Worm (Caenorhabditis elegans): ENCODE data around the gene abu-5.
A peak's percentile ranks its signal among the peaks of the same experiment; 100 is the strongest.
"Not testable (repeated sequence)": the region's sequence is repeated elsewhere in the genome, so short reads cannot be mapped to it uniquely, and the experiment has no call there.

abu-5 gene

ce11 chrIV:15572106-15572505 is 18.4 kb upstream of the abu-5 start:
- TF ChIP-seq che-1 (tag; optimal IDR thresholded peaks at IDR 0.05): no peak

DNA sequence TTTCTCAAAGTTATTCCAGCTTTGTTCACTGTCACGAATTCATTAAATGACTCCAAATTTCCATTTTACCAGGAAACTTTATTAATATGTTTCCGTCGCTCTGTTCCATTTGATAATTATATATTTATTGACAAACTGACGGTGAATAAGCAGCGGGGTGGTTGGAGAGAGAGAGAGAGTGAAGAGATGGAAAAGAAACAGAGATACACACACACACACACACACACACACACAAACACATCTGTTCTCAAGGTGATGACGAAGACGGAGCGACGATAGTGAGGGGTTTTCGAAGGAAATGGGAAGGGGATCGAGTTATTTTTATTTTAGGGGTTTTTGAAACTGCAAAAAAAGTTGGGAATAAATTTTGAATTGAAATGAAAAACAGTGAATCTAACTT is 16.6 kb upstream of the abu-5 start:
- TF ChIP-seq unc-42 (tag; optimal IDR thresholded peaks at IDR 0.05) (peak; percentile 29), tbx-7 (tag; optimal IDR thresholded peaks at IDR 0.05) (no peak), pax-1 (tag; optimal IDR thresholded peaks at IDR 0.05) (peak; percentile 36), tbx-2 (tag; optimal IDR thresholded peaks at IDR 0.05) (peak; percentile 21), pag-3 (tag; optimal IDR thresholded peaks at IDR 0.05; ENCODE audit: borderline replicate concordance) (no peak), ceh-31 (tag; optimal IDR thresholded peaks at IDR 0.05) (peak; percentile 28), ztf-16 (tag; optimal IDR thresholded peaks at IDR 0.05) (no peak), nfya-1 (tag; optimal IDR thresholded peaks at IDR 0.05) (peak; percentile 74), elt-2 (tag; optimal IDR thresholded peaks at IDR 0.05) (peak; percentile 37), hlh-8 (tag; optimal IDR thresholded peaks at IDR 0.05) (peak; percentile 26)

DNA sequence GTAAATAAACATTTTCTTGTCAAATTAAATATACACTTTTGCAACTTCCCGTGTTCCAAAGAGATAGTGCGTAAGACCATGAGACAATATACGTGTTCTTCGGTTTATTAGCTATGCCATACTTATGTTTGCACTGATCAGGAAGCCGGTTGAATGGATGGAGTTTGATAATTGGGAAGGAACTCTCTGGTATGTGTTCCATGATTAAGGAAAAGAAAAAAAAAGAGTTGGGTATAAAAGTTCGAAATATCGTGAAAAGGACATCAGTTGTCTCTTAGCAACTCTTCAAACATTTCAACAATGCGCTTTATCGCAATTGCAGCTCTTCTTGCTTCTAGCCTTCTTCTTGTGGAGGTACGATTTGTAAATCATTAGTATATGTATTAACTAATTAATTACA is 11.7 kb upstream of the abu-5 start, which contains the start of gene pqn-76:
TSS of gene pqn-76 (plus strand) at position 301 of the 400 bp plus-strand sequence.
- not testable (repeated sequence) for TF ChIP-seq madf-2 (tag; optimal IDR thresholded peaks at IDR 0.05); hlh-13 (GFP tag; optimal IDR thresholded peaks at IDR 0.05); ceh-14 (tag; optimal IDR thresholded peaks at IDR 0.05)

ce11 chrIV:15583620-15584019 is 6.9 kb upstream of the abu-5 start, which contains the start of gene Y105C5A.508:
Gene Y105C5A.508 (plus strand): TSS chrIV:15583920.
- no peak for TF ChIP-seq ama-1 (optimal IDR thresholded peaks at IDR 0.05)
- TF ChIP-seq sdc-2 (tag; optimal IDR thresholded peaks at IDR 0.05): no peak
- TF ChIP-seq pha-2 (tag; optimal IDR thresholded peaks at IDR 0.05): no peak
- no peak for TF ChIP-seq ztf-16 (tag; optimal IDR thresholded peaks at IDR 0.05)
- no peak for TF ChIP-seq unc-42 (tag; optimal IDR thresholded peaks at IDR 0.05)
- no peak for TF ChIP-seq hlh-13 (GFP tag; optimal IDR thresholded peaks at IDR 0.05)
- TF ChIP-seq ahr-1 (tag; optimal IDR thresholded peaks at IDR 0.05): no peak
- TF ChIP-seq ceh-14 (tag; optimal IDR thresholded peaks at IDR 0.05): no peak
- no peak for TF ChIP-seq tbx-2 (tag; optimal IDR thresholded peaks at IDR 0.05)
- no peak for TF ChIP-seq eyg-1 (tag; optimal IDR thresholded peaks at IDR 0.05)
- no peak for TF ChIP-seq sox-4 (tag; optimal IDR thresholded peaks at IDR 0.05)
- no peak for TF ChIP-seq K09A11.1 (tag; optimal IDR thresholded peaks at IDR 0.05; ENCODE audit: insufficient read depth)
- no peak for TF ChIP-seq pag-3 (tag; optimal IDR thresholded peaks at IDR 0.05; ENCODE audit: borderline replicate concordance)
- TF ChIP-seq gmeb-2 (tag; optimal IDR thresholded peaks at IDR 0.05): no peak
- no peak for TF ChIP-seq hlh-6 (tag; optimal IDR thresholded peaks at IDR 0.05)

DNA sequence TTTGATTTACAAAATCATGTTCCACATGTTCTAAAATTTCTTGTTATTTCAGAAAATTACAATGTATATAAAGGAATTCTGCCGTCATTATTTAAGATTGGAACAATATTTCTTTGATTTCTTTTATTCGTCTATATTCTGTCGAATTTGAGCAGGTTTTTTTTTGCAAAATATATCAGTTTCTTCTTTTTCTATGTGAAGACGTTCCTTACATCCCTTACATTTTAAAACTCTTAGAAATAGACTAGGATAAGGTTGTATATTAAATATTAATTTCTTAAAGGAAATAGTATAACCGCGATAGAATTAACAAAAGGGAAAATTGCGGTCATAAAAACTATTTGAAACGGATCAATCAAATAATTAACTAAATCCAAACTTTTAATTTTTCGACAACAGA is 1.6 kb upstream of the abu-5 start:
- TF ChIP-seq unc-55 (GFP tag; optimal IDR thresholded peaks at IDR 0.05) (no peak), tbx-2 (tag; optimal IDR thresholded peaks at IDR 0.05) (no peak), ceh-19 (GFP tag; optimal IDR thresholded peaks at IDR 0.05) (no peak), hlh-13 (GFP tag; optimal IDR thresholded peaks at IDR 0.05) (no peak), ceh-9 (tag; optimal IDR thresholded peaks at IDR 0.05) (no peak), ceh-48 (tag; optimal IDR thresholded peaks at IDR 0.05) (no peak), ets-4 (tag; optimal IDR thresholded peaks at IDR 0.05) (no peak), zip-5 (tag; optimal IDR thresholded peaks at IDR 0.05) (no peak), ceh-34 (tag; optimal IDR thresholded peaks at IDR 0.05) (no peak), npax-4 (tag; optimal IDR thresholded peaks at IDR 0.05) (no peak), ceh-30 (tag; optimal IDR thresholded peaks at IDR 0.05) (no peak), ceh-6 (GFP tag; optimal IDR thresholded peaks at IDR 0.05) (no peak), mec-3 (tag; optimal IDR thresholded peaks at IDR 0.05; ENCODE audit: borderline replicate concordance) (no peak), che-1 (tag; optimal IDR thresholded peaks at IDR 0.05) (no peak), ahr-1 (tag; optimal IDR thresholded peaks at IDR 0.05) (no peak), lin-11 (tag; optimal IDR thresholded peaks at IDR 0.05) (no peak)

Measured in whole organism, late embryonic.